Worm (Caenorhabditis elegans): ENCODE measurements around the gene ints-2.

ints-2 gene

DNA sequence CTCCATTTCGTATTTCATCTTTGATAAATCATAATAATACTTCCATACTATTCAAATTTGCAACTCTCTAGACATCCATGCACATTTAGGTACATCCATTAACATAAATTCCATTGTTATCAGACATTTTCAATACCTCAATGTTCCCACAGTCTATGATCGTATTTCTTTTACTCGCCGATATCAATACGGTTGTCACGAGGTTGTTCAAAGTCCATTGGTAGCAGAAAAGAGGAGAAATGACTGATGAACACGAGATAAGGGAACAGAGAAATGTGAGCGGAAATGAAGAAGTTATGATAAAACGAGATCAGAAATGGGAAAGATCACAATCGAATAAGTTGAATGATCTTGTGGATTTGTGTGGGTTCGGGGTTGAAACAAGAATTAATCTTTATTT, 27.3 kb downstream of the ints-2 start:
- TF ChIP-seq med-1 (GFP tag; optimal IDR thresholded peaks at IDR 0.05; ENCODE audit: insufficient read depth) (no peak), ref-1 (GFP tag; conservative IDR thresholded peaks at IDR 0.05) (no peak), T22C8.4 (GFP tag; IDR thresholded peaks at IDR 0.05) (no peak)

DNA sequence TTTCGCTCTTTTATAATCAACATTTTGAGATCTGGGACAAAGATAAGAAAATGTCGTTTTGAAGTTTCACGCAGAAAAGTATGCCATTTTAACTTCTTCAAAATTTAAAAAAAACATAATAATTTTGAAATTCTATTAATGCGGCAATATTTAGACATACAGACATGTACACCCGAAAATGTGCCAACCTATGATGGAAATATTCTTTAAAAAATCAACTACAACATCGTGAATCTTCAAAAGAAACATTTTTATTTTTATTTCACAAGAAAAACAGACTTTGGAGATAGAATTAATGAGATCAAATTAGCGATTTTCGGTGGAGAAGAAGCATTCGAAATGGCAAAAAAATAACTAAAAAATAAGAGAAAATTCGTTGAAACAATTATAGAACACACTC, 29.6 kb downstream of the ints-2 start, which contains the start of gene T16A9.5:
Gene T16A9.5 (minus strand): TSS at position 101 of the 400 bp plus-strand sequence.
- no peak for TF ChIP-seq tab-1 (GFP tag; IDR thresholded peaks at IDR 0.05)
- TF ChIP-seq ztf-29 (GFP tag; IDR thresholded peaks at IDR 0.05) = no peak
- no peak for TF ChIP-seq flt-1 (GFP tag; IDR thresholded peaks at IDR 0.05)
- no peak for TF ChIP-seq ref-1 (GFP tag; conservative IDR thresholded peaks at IDR 0.05)
- no peak for TF ChIP-seq klf-2 (GFP tag; conservative IDR thresholded peaks at IDR 0.05)
- TF ChIP-seq med-1 (GFP tag; optimal IDR thresholded peaks at IDR 0.05; ENCODE audit: insufficient read depth) = no peak
- TF ChIP-seq cog-1 (tag; optimal IDR thresholded peaks at IDR 0.05) = no peak
- no peak for TF ChIP-seq T22C8.4 (GFP tag; IDR thresholded peaks at IDR 0.05)
- TF ChIP-seq ztf-23 (GFP tag; IDR thresholded peaks at IDR 0.05) = no peak

DNA sequence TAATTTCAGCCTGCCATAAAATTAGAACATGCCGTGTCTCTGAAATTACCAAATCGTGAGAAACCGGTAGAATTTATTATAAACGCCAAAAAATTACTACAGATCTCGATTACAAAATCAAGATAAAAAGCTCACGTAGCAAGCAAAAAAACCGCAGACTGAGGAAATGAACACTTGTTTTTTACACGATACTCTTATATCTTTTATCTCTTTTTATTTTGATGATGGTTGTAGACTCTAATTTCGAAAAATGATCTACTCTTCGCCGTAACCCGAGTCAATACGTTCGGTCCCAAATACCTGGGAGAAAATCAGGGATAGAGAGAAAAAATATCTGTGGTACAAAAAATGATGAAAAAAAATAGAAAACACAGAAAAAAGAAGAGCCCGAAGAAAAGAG, 37.7 kb downstream of the ints-2 start:
- no peak for TF ChIP-seq T22C8.4 (GFP tag; IDR thresholded peaks at IDR 0.05)
- no peak for TF ChIP-seq ref-1 (GFP tag; conservative IDR thresholded peaks at IDR 0.05)
- no peak for TF ChIP-seq klf-2 (GFP tag; conservative IDR thresholded peaks at IDR 0.05)
- no peak for TF ChIP-seq ztf-23 (GFP tag; IDR thresholded peaks at IDR 0.05)
- no peak for TF ChIP-seq med-1 (GFP tag; optimal IDR thresholded peaks at IDR 0.05; ENCODE audit: insufficient read depth)
- no peak for TF ChIP-seq flt-1 (GFP tag; IDR thresholded peaks at IDR 0.05)
- TF ChIP-seq ztf-29 (GFP tag; IDR thresholded peaks at IDR 0.05) = no peak
- no peak for TF ChIP-seq tab-1 (GFP tag; IDR thresholded peaks at IDR 0.05)
- TF ChIP-seq cog-1 (tag; optimal IDR thresholded peaks at IDR 0.05) = no peak

DNA sequence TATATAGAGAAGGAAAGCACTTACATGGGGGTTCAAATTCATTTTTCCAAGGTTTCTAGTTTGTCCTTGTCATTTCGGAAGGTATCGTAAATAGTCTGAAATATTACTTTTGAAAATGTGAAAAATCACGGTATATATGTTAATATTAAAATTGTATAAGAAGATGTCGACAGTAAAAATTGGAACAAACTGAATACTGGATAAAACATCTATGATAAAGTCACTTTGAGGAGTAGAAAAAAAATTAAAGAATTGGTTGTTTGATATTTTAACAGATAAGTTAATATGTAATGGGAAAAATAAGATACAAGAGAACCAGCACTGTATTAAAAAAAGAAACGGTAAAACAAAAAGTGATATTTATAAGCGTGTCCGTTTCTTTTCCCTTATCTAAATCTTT, 40.9 kb downstream of the ints-2 start, which contains the start of gene nep-21:
Gene nep-21 (minus strand): TSS at position 101 of the 400 bp plus-strand sequence.
- no peak for TF ChIP-seq cog-1 (tag; optimal IDR thresholded peaks at IDR 0.05)
- no peak for TF ChIP-seq tab-1 (GFP tag; IDR thresholded peaks at IDR 0.05)
- no peak for TF ChIP-seq ztf-23 (GFP tag; IDR thresholded peaks at IDR 0.05)
- no peak for TF ChIP-seq ref-1 (GFP tag; conservative IDR thresholded peaks at IDR 0.05)
- TF ChIP-seq flt-1 (GFP tag; IDR thresholded peaks at IDR 0.05) = no peak

DNA sequence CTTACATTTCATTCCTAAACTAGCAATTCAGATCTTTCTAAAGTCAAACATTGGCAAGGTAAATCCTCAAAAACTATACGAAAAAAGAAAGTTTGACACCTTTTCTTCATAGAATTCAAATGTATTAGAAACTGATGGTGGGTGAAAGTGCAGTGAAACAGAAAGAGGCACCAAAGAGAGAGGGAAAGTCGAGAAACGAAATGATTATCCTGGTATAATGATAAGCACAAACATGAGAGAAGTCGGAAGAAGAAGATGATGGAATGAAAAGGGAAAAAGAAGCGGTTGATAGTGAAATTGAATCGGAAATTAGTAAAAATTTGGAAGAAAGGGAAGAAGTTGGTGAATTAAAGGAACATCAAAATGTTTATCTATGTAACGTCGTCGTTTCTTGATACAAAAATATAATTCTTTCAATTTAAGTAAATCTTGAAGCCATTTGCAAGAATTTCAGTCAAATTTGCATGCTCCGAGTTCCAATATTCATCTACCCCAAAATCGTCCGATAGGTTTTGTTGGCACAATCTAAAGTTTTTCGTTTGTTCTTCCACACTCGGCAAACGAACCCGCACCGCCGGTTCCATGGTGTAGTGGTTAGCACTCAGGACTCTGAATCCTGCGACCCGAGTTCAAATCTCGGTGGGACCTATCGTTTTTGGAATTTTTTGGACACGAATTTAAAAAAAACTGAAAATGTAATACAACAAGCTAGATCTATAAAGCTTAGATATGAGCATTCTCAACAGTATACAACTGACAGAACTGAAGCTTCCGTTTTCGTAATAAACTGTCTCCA, 45.5 kb downstream of the ints-2 start:
- TF ChIP-seq med-1 (GFP tag; optimal IDR thresholded peaks at IDR 0.05; ENCODE audit: insufficient read depth) (no peak), ztf-29 (GFP tag; IDR thresholded peaks at IDR 0.05) (no peak), tab-1 (GFP tag; IDR thresholded peaks at IDR 0.05) (no peak), ztf-23 (GFP tag; IDR thresholded peaks at IDR 0.05) (0 out of 2 replicates have a peak, but pooled peaks have one; percentile 8)

DNA sequence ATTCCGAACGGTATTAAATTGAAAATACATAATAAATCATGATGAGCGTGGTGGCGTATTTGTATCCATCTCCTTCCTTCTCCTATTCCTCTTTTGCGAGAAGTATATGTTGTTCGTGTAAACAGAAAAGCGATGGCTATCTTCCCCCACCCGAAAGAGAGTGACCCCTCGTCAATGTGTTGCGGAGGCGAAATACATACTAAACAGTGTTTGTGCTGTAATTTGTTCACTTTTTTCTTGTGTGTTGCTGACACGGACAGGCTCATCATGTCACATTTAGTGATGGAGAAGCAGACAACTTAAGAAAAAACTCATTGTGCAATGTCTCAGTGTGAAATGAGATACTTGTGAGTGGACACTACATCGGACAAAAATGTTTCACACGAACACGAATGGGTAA, 46.2 kb downstream of the ints-2 start:
- TF ChIP-seq flt-1 (GFP tag; IDR thresholded peaks at IDR 0.05) = no peak
- no peak for TF ChIP-seq klf-2 (GFP tag; conservative IDR thresholded peaks at IDR 0.05)
- TF ChIP-seq med-1 (GFP tag; optimal IDR thresholded peaks at IDR 0.05; ENCODE audit: insufficient read depth) = no peak

DNA sequence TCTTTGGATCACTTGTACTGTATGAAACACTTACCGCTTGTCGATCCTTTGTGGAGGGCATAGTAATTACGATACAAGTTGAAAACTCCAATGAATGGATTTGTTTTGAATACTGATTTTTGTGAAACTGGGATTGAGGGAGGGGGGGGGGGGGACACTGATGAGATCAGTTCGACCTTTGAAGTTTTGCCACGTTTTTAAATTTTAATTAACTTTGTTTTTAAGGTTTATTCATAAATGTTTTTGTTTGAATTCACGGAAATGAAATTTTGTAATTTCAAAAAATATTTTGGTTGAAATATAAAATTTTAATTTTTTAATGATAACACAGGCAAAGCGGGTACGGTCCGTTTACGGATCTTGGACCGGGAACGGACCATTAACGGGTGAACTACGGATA, 50.5 kb downstream of the ints-2 start, which contains the start of gene ent-3:
Gene ent-3 (minus strand): TSS at position 101 of the 400 bp plus-strand sequence.
- TF ChIP-seq flt-1 (GFP tag; IDR thresholded peaks at IDR 0.05) (no peak), ref-1 (GFP tag; conservative IDR thresholded peaks at IDR 0.05) (no peak), ztf-29 (GFP tag; IDR thresholded peaks at IDR 0.05) (no peak), T22C8.4 (GFP tag; IDR thresholded peaks at IDR 0.05) (no peak), med-1 (GFP tag; optimal IDR thresholded peaks at IDR 0.05; ENCODE audit: insufficient read depth) (no peak), tab-1 (GFP tag; IDR thresholded peaks at IDR 0.05) (no peak), ztf-23 (GFP tag; IDR thresholded peaks at IDR 0.05) (no peak), klf-2 (GFP tag; conservative IDR thresholded peaks at IDR 0.05) (no peak), cog-1 (tag; optimal IDR thresholded peaks at IDR 0.05) (no peak)

DNA sequence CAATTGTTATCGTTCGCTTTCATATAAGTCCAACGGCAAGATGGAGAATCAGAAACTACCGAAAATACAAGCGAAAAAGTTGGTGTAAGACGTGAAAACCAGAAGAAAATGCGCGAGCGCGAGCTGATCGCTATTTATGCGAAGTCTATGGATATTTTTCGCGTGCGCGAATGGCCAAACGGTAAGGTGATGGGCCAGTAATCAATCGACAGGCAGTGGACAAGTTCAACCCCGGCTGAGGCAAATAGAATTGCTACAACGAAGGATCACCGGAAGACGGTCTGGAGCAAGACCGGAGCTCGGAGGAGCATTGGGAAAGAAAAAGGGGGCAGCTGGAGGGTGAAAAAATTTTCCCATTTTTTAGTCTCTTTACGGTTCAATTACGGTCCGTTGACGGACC, 52.0 kb downstream of the ints-2 start:
- TF ChIP-seq flt-1 (GFP tag; IDR thresholded peaks at IDR 0.05) (peak; percentile 70), ztf-23 (GFP tag; IDR thresholded peaks at IDR 0.05) (peak; percentile 42; the same call in 1 of the 2 replicates), T22C8.4 (GFP tag; IDR thresholded peaks at IDR 0.05) (peak; percentile 28; the same call in 1 of the 2 replicates), tab-1 (GFP tag; IDR thresholded peaks at IDR 0.05) (peak; percentile 65; the same call in 1 of the 2 replicates)

DNA sequence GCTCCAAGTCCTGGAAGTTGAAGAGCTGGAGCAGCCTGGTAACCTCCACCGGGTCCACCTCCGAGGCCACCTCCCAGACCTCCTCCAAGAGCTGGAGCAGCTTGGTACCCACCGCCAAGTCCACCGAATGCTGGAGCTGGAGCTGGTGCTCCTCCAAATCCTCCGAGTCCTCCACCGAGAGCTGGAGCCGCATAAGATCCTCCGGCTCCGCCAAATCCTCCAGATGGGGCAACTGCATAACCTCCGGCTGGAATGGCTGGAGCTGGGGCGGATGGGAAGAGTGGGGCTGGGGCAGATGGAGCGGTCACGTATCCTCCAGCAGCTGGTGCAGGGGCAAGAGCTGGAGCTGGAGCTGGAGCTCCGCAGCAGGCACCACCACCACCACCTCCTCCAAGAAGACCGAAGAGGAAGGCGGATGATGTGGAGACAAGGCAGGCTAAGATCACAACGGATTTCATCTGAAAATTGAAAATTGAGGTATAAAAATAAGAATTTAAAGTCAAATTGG, 55.3 kb downstream of the ints-2 start, which contains the start of gene K02E11.10:
Gene K02E11.10 (minus strand): TSS at position 458 of the 508 bp plus-strand sequence.
- TF ChIP-seq T22C8.4 (GFP tag; IDR thresholded peaks at IDR 0.05) (no peak), klf-2 (GFP tag; conservative IDR thresholded peaks at IDR 0.05) (no peak), tab-1 (GFP tag; IDR thresholded peaks at IDR 0.05) (no peak)

All from whole organism, midembryonic.